Worm (Caenorhabditis elegans) whole organism, mixed stage, embryonic: ENCODE results near the gene T21C9.9.

Source experiments
- ceh-39 ChIP-seq: fragments of 150-350 bp; optimal IDR thresholded peaks from 2 replicates; lab custom pipeline; 2014; ENCODE audit warnings: missing biosample characterization, missing genetic modification characterization
- drap-1 ChIP-seq: fragments of 200-800 bp; sonication (Bioruptor generic); optimal IDR thresholded peaks from 3 replicates; lab custom pipeline; 2018; ENCODE audit warnings: mild to moderate bottlenecking, missing genetic modification characterization, missing compliant biosample characterization
- elt-1 ChIP-seq: sonication (generic microtip); optimal IDR thresholded peaks from 2 replicates; lab custom pipeline; 2017; ENCODE audit warnings: missing genetic modification characterization, mild to moderate bottlenecking, missing compliant biosample characterization, antibody characterized with exemption, moderate library complexity, borderline replicate concordance; ENCODE audit not compliant: insufficient read depth
- elt-3 ChIP-seq: fragments of 150-350 bp; optimal IDR thresholded peaks from 2 replicates; lab custom pipeline; 2014; ENCODE audit warnings: missing biosample characterization, missing genetic modification characterization
- lin-13 ChIP-seq: fragments of 150-350 bp; optimal IDR thresholded peaks from 2 replicates; lab custom pipeline; 2014; ENCODE audit warnings: missing biosample characterization, missing genetic modification characterization
- lin-32 ChIP-seq: fragments of 200-800 bp; sonication (Bioruptor generic); optimal IDR thresholded peaks from 2 replicates; lab custom pipeline; 2018; ENCODE audit warnings: mild to moderate bottlenecking, missing genetic modification characterization, missing compliant biosample characterization
- lsy-2 ChIP-seq: fragments of 150-350 bp; optimal IDR thresholded peaks from 2 replicates; lab custom pipeline; 2014; ENCODE audit warnings: missing biosample characterization, missing genetic modification characterization
- mab-5 ChIP-seq: fragments of 150-350 bp; optimal IDR thresholded peaks from 2 replicates; lab custom pipeline; 2014; ENCODE audit warnings: missing biosample characterization, missing genetic modification characterization
- nhr-12 ChIP-seq: fragments of 150-350 bp; optimal IDR thresholded peaks from 2 replicates; lab custom pipeline; 2014; ENCODE audit warnings: missing biosample characterization, missing genetic modification characterization
- nhr-28 ChIP-seq: fragments of 150-350 bp; optimal IDR thresholded peaks from 2 replicates; lab custom pipeline; 2014; ENCODE audit warnings: missing biosample characterization, missing genetic modification characterization
- unc-120 ChIP-seq: sonication (generic microtip); optimal IDR thresholded peaks from 2 replicates; lab custom pipeline; 2017; ENCODE audit warnings: missing genetic modification characterization, missing compliant biosample characterization; ENCODE audit not compliant: poor library complexity, severe bottlenecking
- unc-39 ChIP-seq: fragments of 150-350 bp; optimal IDR thresholded peaks from 2 replicates; lab custom pipeline; 2014; ENCODE audit warnings: missing biosample characterization, missing genetic modification characterization
- unc-62 ChIP-seq: fragments of 150-350 bp; optimal IDR thresholded peaks from 2 replicates; lab custom pipeline; 2014; ENCODE audit warnings: missing biosample characterization, missing genetic modification reagents, missing genetic modification characterization
- ztf-11 ChIP-seq: fragments of 150-350 bp; optimal IDR thresholded peaks from 2 replicates; lab custom pipeline; 2014; ENCODE audit warnings: missing biosample characterization, missing genetic modification characterization

- no peak for TF ChIP-seq elt-1
- TF ChIP-seq unc-120: no peak
- no peak for TF ChIP-seq nhr-12 (tag; lab: Kevin White, UChicago)
- no peak for TF ChIP-seq unc-39 (tag; lab: Kevin White, UChicago)
- no peak for TF ChIP-seq drap-1 (GFP tag; lab: Kevin White, UChicago)
- no peak for TF ChIP-seq nhr-28 (tag; lab: Kevin White, UChicago)
- no peak for TF ChIP-seq ztf-11
- TF ChIP-seq ceh-39: no peak
- TF ChIP-seq unc-62 (GFP tag; lab: Kevin White, UChicago): no peak
- TF ChIP-seq mab-5: no peak
- TF ChIP-seq lsy-2 (tag; lab: Kevin White, UChicago): no peak
- TF ChIP-seq elt-3: no peak
- TF ChIP-seq lin-32: no peak
- TF ChIP-seq lin-13 (tag; lab: Kevin White, UChicago): no peak
Observed at ce11 chrV:10597234-10597633, 4.9 kb upstream of the T21C9.9 start, which contains the start of gene T21C9.13.
